Fruit fly (Drosophila melanogaster) ovary, adult (tissue): Measurements from ENCODE around the gene SF1.

Source experiments
- CG17801 ChIP-seq: fragments of 200-800 bp; optimal IDR thresholded peaks from 2 replicates; lab custom pipeline; 2019; ENCODE audit warnings: missing biosample characterization, mild to moderate bottlenecking, missing genetic modification characterization, moderate library complexity; ENCODE audit not compliant: partially characterized antibody

Gene SF1

DNA sequence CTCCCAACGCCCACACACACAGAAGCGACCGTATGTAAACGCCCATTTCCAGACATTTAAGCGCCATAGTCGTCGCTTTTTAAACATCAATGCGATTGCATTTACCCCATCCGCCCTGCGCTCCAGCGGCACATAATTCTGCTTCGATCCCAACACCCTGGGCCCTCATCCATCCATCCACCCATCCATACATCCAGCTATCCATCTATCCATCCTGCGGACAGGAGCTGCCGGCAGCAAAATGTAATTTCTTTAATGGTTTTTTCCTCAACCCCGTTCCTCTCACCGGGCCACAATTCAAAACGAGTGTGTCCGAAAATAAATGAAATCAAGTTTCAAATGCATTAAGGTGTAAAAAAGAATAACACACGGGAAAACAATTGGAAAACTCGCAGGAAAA is 9.8 kb downstream of the SF1 start:
- TF ChIP-seq CG17801 (GFP tag; lab: Kevin White, UChicago): no peak

DNA sequence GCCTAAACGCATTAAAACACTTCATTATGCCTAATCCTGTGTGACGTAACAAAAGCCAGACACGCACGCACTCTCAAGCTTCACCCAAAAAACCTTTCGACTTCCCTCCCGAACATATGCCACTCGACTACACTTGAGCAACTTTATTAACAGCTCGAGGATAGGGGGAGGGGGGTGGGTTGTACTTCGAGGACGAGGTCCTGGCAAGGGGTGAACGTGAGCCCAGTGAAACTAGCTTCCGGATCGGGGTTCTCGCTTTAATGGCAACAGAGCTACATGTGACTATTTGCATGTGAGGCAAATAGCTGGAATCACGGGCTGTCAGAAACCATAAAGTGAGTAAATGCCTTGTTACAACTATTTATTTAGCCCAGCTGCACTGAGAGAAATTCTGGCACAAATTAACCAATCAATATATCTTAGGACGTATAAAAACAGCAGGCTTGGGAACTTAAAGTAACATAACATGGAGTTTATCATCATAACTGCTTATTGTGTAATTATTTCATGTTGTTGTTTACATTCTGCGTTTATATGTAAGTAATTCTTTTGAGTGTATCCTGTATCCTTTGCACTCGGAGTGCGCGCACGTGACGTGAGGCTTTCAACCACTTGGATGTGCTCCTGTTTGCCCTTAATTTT is 10.7 kb downstream of the SF1 start:
- TF ChIP-seq CG17801 (GFP tag; lab: Kevin White, UChicago): no peak

DNA sequence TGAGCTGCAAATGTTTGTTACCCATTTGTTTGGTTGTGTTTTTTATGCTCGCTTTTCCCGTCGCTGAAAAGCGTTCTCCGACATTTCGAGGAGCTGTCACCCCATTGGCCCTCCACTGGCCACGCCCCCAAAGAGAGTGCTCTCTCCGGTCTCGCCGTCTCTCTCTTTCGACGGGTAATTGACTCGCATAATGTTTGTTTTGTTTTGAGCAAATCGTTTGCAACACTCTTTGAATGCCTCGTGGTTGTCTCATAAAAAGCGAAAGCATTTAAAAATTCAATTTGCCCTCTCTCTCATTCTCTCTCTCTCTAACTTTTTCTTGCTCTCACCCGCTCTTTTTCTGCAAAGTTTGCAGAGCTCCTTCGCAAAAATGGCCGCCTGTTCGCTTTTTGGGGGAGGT is 17.3 kb downstream of the SF1 start:
- no peak for TF ChIP-seq CG17801 (GFP tag; lab: Kevin White, UChicago)

DNA sequence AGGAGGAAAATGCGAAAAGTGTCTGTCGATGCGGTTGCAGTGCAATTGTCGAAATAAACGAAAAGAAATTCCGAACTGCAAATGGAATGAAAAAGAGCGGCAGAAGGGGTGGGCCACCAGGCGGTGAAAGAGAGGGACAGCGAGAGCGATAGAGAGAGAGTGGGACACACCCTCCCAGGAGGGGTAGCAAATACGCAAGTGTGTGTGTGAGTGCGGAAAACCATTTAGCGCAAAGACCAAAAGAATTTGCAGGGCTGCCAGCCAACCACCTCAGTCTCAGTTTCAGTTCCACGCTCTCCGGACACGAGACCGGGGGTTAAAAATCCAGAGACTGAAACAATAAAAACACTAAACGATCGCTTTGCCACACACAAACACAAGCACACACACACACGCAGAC is 18.4 kb downstream of the SF1 start, which contains the start of gene Hmx:
Gene Hmx (plus strand): TSS at position 301 of the 400 bp plus-strand sequence.
- no peak for TF ChIP-seq CG17801 (GFP tag; lab: Kevin White, UChicago)

DNA sequence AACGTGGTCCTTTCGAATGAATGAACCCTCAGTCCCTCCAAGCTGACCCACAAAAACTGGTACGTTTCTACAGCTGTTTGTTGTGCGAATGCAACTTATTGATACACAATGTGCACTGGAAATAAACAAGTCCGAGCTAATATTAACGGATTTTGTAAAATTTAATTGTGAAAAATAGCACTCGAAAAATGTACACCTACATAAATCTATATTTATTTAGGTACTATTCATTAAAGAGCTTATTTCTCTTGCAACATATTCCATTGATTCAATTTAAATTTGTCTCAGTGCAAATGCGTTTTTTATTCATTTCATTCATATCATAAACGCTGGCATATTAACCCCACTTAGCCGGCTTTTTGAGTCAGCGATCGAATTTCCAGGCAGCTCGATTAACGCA is 21.0 kb downstream of the SF1 start:
- no peak for TF ChIP-seq CG17801 (GFP tag; lab: Kevin White, UChicago)

DNA sequence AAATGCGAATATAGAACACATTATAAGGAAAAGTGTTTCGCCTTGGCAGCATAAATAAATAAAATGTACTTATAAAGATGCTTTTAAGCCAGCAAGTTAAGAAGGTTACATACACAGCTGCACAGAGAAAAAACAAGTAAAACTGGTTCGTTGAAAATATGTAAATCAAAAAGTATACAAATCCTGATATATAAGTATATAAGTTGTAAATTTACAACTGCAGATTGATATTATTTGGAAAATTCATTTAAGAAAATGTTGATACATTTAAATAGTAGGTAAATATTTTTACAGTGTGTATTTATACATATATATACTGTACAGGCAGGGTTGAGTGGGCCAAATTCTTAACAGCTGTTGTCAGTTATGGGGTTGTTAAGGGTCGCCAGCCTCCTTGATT is 24.6 kb downstream of the SF1 start:
- TF ChIP-seq CG17801 (GFP tag; lab: Kevin White, UChicago): no peak

DNA sequence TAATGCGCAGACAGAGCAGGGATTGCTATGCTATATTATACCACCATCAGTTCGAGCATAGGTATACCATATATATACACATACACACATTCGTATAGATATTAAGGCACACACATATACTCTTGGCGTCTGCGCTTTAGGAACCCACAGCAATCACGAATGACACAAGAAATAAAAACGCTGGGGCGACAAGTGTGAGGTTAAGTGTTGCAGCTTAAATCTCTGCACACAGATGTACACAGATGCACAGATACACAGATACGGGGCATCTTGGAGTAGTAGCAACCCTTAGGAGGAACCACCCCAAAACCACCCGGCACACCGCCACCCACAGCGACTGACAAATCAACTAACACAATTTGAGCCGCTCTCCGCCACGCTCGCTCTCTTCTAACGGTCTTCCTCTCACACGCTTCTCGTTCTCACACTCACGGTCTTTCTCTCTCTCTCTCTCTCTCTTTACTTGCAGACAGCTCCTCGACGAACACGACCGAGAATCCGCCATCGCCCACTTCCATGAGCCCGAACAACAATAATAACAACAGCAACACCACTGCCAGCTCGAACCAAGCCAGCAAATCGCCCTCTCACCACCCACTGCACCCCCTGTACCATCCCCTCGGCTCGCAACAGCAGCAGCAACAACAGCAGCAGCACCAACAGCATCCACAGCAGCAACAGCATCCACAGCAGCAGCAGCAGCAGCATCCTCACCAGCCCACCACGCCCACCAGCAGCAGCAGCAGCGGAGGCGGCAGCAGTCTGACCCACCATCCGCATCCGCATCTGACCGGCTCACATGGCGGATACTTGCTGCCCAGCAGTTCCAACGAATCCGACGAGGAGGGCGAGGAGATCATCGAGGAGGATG is 26.6 kb downstream of the SF1 start:
- TF ChIP-seq CG17801 (GFP tag; lab: Kevin White, UChicago): no peak

DNA sequence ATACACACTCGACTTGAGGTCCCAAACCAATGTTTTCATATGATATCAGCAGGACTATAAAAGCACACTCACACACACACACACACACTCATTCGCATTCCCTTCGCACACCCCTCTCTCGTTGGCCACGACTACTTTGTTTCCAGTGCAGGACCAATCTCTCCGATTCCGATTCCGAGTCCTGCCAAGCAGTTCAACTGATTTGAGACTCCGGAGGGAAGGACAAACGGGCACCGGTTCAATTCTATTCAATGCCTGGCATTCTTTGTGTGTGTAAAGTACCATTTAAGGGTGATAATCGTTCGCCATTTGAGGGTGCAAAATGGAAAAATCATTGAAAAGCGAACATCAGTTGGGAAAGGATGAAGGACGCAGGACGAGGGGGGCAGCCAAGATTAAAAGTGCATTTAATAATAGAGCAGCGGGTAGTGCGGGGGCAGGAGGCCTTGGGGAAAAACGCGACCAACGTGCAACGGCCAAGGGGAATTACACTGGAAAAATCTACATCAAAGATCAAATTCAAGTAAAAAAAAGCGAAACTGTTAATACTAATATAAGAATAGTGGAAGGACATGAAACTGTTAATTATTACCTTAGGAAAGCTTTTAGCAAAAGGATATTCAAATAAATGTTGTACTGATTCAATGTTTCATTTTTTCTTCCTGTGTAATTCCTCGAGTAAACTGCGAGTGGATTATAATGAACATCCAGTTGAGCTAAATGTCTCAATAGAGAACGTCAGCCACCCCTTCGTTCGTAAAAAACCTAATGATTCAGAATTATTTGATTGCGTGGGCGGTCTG is 43.6 kb downstream of the SF1 start:
- no peak for TF ChIP-seq CG17801 (GFP tag; lab: Kevin White, UChicago)

DNA sequence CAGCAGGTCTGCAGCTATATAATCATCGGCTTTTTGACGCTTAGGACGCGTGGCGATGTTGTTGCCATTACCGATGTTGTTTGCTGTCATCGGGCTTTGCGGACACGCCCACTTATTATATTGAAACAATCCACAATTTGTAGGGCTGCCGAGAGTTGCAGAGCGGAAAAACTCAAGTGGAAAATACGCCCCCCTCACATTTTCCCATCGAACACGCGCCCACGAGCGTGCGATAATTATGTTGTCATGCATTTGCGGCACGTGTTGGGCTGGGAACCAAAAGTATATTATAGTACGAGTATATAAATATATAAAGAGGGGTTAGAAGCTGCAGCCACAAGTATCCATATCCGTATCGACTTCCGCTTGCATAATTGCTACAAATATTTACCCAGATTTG is 48.6 kb downstream of the SF1 start:
- no peak for TF ChIP-seq CG17801 (GFP tag; lab: Kevin White, UChicago)

DNA sequence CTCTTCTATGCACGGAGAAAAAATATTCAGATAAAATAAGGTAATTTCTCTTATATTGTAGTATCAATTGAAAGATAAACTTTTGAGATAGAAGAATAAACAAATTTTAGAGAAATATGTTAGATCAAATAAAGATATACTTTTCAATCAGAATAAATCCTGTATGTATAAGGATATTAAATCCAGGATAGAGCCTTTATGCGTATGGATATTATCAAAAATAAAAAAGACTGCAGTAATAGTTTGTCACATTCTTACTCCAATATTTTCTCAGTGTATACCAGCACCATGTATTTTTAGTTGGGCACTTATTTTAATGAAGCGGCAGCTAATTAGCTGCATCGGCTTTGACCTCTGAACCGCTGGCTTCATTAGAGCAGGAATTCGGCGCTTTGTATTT is 51.6 kb downstream of the SF1 start:
- TF ChIP-seq CG17801 (GFP tag; lab: Kevin White, UChicago): no peak

DNA sequence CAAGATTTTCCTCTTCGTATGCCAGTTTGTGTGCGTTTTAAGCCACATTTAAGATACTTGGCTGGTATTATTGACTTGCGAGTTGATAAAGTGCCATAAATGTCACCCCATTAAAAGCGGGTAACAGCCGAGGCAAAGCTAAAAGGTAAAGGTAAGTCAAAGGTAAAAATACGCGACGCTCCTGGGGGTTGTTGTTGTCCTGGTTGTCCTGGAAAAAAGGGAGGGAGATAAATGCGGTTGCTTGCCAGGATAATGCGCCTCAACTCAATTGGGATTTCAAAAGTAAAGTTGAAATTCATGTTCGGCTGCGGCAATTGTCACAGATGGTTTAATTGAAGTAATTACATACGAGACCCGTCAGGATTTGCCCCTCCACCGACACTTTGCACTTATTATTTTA is 53.2 kb downstream of the SF1 start:
- no peak for TF ChIP-seq CG17801 (GFP tag; lab: Kevin White, UChicago)

DNA sequence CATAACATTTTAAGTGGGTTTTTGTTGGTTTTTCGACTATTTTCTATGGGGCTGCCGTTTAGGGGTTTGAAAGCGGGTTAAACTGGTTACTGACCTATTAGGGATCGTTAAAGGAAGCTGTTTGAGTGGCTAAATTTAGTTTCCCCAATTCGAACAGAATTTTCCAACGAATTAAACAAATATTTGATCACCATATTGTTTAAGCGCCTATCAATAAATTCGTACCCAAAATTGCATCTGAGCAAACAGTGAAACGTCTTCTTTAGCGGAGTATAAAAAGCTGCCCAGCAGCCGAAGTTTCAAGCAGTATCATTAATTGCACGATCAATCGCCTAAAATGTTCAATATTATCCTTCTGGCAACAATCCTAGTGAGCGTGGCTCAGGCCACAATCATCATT is 53.9 kb downstream of the SF1 start, which contains the start of gene Sgs5bis:
Gene Sgs5bis (plus strand): TSS at position 301 of the 400 bp plus-strand sequence.
- no peak for TF ChIP-seq CG17801 (GFP tag; lab: Kevin White, UChicago)
